Worm (Caenorhabditis elegans) whole organism, midembryonic: ENCODE data around the gene T10C6.10.

ENCODE experiments used
- T22C8.4 ChIP-seq: fragments of 200-800 bp; sonication (Bioruptor generic); IDR thresholded peaks from 2 replicates; pipeline ENCODE4 v1.3.6; 2022; ENCODE audit warnings: missing genetic modification characterization, missing compliant biosample characterization
- cog-1 ChIP-seq: sonication (generic microtip); optimal IDR thresholded peaks from 2 replicates; lab custom pipeline; 2016; ENCODE audit warnings: missing genetic modification characterization, missing compliant biosample characterization
- flt-1 ChIP-seq: fragments of 200-800 bp; sonication (Bioruptor generic); IDR thresholded peaks from 2 replicates; pipeline ENCODE4 v1.3.6; 2022; ENCODE audit warnings: missing genetic modification characterization, missing compliant biosample characterization
- klf-2 ChIP-seq: fragments of 200-800 bp; sonication (Bioruptor generic); conservative IDR thresholded peaks from 2 replicates; pipeline ENCODE4 v1.3.6; 2022; ENCODE audit warnings: missing genetic modification reagents, missing genetic modification characterization, missing compliant biosample characterization
- med-1 ChIP-seq: sonication (generic microtip); optimal IDR thresholded peaks from 2 replicates; lab custom pipeline; 2017; ENCODE audit warnings: missing genetic modification characterization, mild to moderate bottlenecking, missing compliant biosample characterization, antibody characterized with exemption, missing genetic modification reagents; ENCODE audit not compliant: insufficient read depth
- ref-1 ChIP-seq: fragments of 200-800 bp; sonication (Bioruptor generic); conservative IDR thresholded peaks from 2 replicates; pipeline ENCODE4 v1.3.6; 2022; ENCODE audit warnings: missing genetic modification reagents, missing genetic modification characterization, missing compliant biosample characterization
- tab-1 ChIP-seq: fragments of 200-800 bp; sonication (Bioruptor generic); IDR thresholded peaks from 2 replicates; pipeline ENCODE4 v1.3.6; 2022; ENCODE audit warnings: missing genetic modification characterization, missing compliant biosample characterization
- ztf-23 ChIP-seq: fragments of 200-800 bp; sonication (Bioruptor generic); IDR thresholded peaks from 2 replicates; pipeline ENCODE4 v1.3.6; 2022; ENCODE audit warnings: missing genetic modification reagents, missing genetic modification characterization, missing compliant biosample characterization
- ztf-29 ChIP-seq: fragments of 200-800 bp; sonication (Bioruptor generic); IDR thresholded peaks from 2 replicates; pipeline ENCODE4 v1.3.6; 2022; ENCODE audit warnings: missing genetic modification reagents, missing genetic modification characterization, missing compliant biosample characterization

Gene T10C6.10

DNA sequence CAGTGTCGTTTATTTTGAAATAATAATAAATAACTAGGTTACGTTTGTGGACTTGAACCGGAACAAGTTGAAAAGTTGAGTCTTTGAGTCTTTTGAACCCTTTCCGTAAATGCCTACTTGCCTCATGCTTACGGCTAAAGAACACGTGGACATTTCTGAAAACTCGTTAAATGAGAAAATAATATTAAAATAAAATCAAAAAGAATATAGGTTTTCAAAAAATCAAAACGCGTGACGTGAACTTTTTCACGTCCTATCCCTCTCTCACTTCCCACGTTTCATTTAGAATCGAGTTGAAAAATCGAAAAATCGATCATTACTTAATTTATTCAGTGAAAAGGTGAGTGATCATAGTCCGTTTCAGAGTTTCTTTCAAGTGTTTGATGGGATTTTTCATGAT, 13.0 kb downstream of the T10C6.10 start, which contains the start of gene best-12:
best-12 (plus strand) TSS at position 301 of the 400 bp plus-strand sequence.
- TF ChIP-seq ztf-23 (GFP tag; lab: Robert Waterston, UW) (no peak), T22C8.4 (GFP tag; lab: Robert Waterston, UW) (no peak), med-1 (no peak), ref-1 (GFP tag; lab: Robert Waterston, UW) (no peak), ztf-29 (GFP tag; lab: Robert Waterston, UW) (no peak), klf-2 (GFP tag; lab: Robert Waterston, UW) (no peak), tab-1 (GFP tag; lab: Robert Waterston, UW) (no peak), cog-1 (tag; lab: Kevin White, UChicago) (no peak), flt-1 (GFP tag; lab: Robert Waterston, UW) (no peak)

DNA sequence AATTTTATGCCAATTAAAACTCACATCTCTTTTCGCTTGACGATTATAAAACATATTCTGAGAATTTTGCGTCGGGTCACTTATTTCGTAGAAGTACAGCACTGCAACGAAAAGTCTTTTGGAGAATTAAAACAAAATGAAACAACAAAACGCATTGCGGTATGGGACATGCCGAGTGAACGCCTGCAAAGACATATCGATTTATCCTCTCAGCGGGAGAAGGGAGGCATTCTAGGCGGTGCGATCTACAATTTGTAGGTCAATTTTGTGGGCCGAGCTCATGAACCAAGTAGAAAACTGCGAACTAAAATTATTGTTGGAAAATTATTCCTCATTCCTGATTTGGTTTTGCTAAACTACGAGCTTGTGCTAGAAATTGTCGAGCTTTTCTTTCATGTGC, 17.2 kb downstream of the T10C6.10 start, which contains the start of gene F14H3.3:
F14H3.3 (minus strand) TSS at position 101 of the 400 bp plus-strand sequence.
- TF ChIP-seq T22C8.4 (GFP tag; lab: Robert Waterston, UW) (no peak), tab-1 (GFP tag; lab: Robert Waterston, UW) (no peak), ztf-23 (GFP tag; lab: Robert Waterston, UW) (no peak)

DNA sequence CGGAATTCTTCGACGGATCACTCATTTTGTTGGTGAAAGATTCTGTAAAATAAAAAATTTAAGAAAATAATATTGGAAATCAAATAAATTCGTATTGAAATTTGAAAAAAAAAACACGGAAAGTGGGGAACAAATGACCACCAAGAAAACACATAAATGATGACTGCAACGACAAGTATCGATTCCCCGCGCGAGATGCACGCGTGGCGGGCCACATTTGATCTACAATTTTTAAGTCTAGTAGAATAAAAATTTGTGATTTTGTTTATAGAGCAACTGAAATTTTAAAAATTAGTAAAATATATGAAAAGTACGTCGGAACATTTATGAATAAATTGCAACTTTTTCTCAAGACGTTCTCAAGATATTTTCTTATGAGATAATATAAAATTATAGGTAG, 18.8 kb downstream of the T10C6.10 start, which contains the start of gene F14H3.4:
F14H3.4 (minus strand) TSS at position 42 of the 400 bp plus-strand sequence.
- TF ChIP-seq flt-1 (GFP tag; lab: Robert Waterston, UW): no peak
- no peak for TF ChIP-seq ref-1 (GFP tag; lab: Robert Waterston, UW)
- no peak for TF ChIP-seq ztf-29 (GFP tag; lab: Robert Waterston, UW)
- no peak for TF ChIP-seq med-1
- TF ChIP-seq klf-2 (GFP tag; lab: Robert Waterston, UW): no peak
- TF ChIP-seq ztf-23 (GFP tag; lab: Robert Waterston, UW): no peak
- TF ChIP-seq cog-1 (tag; lab: Kevin White, UChicago): no peak
- no peak for TF ChIP-seq T22C8.4 (GFP tag; lab: Robert Waterston, UW)
- no peak for TF ChIP-seq tab-1 (GFP tag; lab: Robert Waterston, UW)

DNA sequence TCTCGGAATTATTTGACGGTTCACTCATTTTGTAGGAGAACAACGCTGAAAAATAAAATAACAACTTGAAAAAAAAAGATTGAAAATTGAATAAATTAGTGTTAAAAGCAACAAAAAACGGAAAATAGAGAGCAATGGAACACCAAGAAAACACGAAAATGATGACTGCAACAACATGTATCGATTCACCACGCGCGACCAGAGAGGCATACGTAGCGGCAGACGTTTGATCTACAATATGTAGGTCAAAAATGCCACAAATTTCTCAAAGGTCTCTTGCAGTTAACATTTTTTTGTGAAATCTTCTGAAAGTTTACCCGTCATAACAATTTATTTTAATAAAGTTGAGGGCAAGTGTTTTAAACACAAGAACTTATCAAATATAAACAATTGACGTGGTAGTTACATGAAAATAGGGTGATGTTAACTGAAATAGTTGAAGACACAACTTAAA, 20.8 kb downstream of the T10C6.10 start, which contains the start of gene F14H3.5:
F14H3.5 (minus strand) TSS at position 51 of the 454 bp plus-strand sequence.
- TF ChIP-seq med-1 (no peak), ref-1 (GFP tag; lab: Robert Waterston, UW) (no peak)

DNA sequence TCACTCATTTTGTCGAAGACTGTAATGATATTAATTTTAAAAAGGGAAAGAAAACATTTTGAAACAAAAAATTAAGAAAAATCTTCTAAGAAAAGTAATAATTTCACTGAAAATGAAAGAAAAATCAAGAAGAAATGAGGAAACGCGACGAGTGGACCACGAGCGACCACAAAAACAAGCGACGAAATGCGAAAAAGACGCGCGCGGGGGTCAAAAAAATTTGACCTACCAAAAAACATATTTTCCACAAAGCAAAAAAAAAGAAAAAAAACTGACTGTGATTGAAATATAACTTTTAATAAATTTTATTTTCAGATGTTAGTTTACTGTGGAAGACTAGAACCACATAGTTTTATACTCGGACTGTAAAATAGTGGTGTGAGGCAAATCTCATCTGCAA, 22.7 kb downstream of the T10C6.10 start, which contains the start of gene F14H3.6:
F14H3.6 (minus strand) TSS at position 22 of the 400 bp plus-strand sequence.
- no peak for TF ChIP-seq ztf-23 (GFP tag; lab: Robert Waterston, UW)
- TF ChIP-seq flt-1 (GFP tag; lab: Robert Waterston, UW): no peak
- TF ChIP-seq ref-1 (GFP tag; lab: Robert Waterston, UW): no peak
- TF ChIP-seq T22C8.4 (GFP tag; lab: Robert Waterston, UW): no peak
- no peak for TF ChIP-seq ztf-29 (GFP tag; lab: Robert Waterston, UW)
- TF ChIP-seq med-1: no peak
- TF ChIP-seq tab-1 (GFP tag; lab: Robert Waterston, UW): no peak
- no peak for TF ChIP-seq cog-1 (tag; lab: Kevin White, UChicago)
- TF ChIP-seq klf-2 (GFP tag; lab: Robert Waterston, UW): no peak

DNA sequence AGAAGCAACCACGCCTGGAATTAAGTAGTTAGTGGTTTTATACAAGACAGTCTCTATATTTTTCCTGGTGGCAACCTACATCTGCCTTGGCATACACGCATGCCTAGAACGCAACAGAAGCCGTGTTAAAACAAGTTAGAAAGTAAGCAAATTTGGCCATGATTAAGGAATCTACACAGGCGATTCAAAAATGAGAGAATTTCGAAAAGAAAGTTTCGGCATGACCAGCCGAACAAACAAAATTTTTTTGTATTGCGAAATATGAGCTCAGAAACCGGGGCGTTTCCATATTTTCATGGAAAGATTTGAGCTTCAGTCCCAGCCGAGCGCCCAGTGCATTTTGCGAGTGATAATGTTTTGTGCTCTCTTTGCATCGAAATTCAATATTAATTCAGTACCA, 23.9 kb downstream of the T10C6.10 start, which contains the start of gene F14H3.15:
F14H3.15 (minus strand) TSS at position 101 of the 400 bp plus-strand sequence.
- TF ChIP-seq tab-1 (GFP tag; lab: Robert Waterston, UW): no peak
- no peak for TF ChIP-seq ztf-29 (GFP tag; lab: Robert Waterston, UW)
- no peak for TF ChIP-seq klf-2 (GFP tag; lab: Robert Waterston, UW)
- no peak for TF ChIP-seq flt-1 (GFP tag; lab: Robert Waterston, UW)
- TF ChIP-seq cog-1 (tag; lab: Kevin White, UChicago): no peak
- no peak for TF ChIP-seq ztf-23 (GFP tag; lab: Robert Waterston, UW)
- TF ChIP-seq med-1: no peak
- TF ChIP-seq ref-1 (GFP tag; lab: Robert Waterston, UW): no peak
- no peak for TF ChIP-seq T22C8.4 (GFP tag; lab: Robert Waterston, UW)

DNA sequence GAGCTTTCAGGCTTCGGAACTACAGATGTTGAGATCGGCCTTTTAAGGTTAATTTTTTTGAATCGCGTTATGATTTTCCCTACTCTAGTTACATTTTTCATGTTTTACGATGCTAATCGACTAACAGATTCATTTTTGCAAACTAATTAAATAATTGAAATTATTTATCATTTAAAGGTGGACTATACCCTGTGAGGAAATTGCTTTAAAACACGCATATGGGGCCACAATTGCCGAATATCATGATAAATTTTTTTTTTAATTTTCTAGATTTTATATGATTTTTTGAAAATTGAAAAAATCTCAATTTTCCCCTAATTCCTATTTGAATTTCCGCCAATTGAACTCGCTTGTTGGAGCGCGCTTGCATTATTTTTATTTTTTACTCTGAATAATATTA, 25.8 kb downstream of the T10C6.10 start, which contains the start of gene fbxa-100:
fbxa-100 (minus strand) TSS at position 101 of the 400 bp plus-strand sequence.
- TF ChIP-seq ztf-23 (GFP tag; lab: Robert Waterston, UW) (no peak), tab-1 (GFP tag; lab: Robert Waterston, UW) (no peak), T22C8.4 (GFP tag; lab: Robert Waterston, UW) (no peak), ref-1 (GFP tag; lab: Robert Waterston, UW) (no peak), flt-1 (GFP tag; lab: Robert Waterston, UW) (no peak), klf-2 (GFP tag; lab: Robert Waterston, UW) (no peak), cog-1 (tag; lab: Kevin White, UChicago) (no peak), med-1 (no peak)

DNA sequence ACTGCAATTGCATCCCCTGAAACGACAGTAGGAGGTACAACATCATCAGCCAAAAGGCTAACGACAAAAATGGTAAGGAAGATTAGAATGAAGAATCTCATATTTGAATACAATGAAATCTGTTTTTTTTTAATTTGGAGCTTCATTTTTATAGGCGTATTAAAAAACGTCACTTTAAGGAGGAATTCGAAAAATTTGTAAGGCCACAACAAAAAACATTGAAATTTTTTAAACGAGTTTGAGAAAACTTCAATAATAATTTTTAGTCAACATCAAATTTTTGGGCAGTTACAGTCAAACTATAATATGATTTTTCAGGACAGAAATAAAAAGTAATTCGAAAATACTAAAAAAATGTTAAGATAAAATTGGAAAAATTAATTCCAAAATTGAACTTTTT, 26.6 kb downstream of the T10C6.10 start, which contains the start of gene F14H3.14:
F14H3.14 (minus strand) TSS at position 101 of the 400 bp plus-strand sequence.
- TF ChIP-seq klf-2 (GFP tag; lab: Robert Waterston, UW) (no peak), ztf-29 (GFP tag; lab: Robert Waterston, UW) (no peak), ref-1 (GFP tag; lab: Robert Waterston, UW) (no peak), T22C8.4 (GFP tag; lab: Robert Waterston, UW) (no peak), flt-1 (GFP tag; lab: Robert Waterston, UW) (no peak), tab-1 (GFP tag; lab: Robert Waterston, UW) (no peak), cog-1 (tag; lab: Kevin White, UChicago) (no peak), med-1 (no peak), ztf-23 (GFP tag; lab: Robert Waterston, UW) (no peak)

DNA sequence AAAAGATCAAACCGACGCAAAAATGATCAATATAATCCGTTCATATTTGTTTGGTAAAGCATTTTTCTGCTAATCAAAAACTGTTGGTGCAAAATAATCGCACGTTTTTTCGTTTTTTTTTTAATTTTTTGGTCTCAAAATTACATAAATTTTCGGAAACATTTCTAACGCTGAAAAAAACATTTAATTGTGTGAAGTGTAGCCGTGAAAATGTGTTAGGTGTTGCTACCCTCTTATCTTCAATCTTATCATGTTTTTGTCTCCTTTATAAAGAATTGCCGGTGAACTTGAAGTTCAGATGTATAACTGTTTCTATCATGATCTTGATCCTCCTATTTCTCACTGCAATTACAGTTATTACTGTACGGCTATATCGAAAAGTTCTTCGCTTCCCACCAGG, 32.7 kb downstream of the T10C6.10 start, which contains the start of gene cyp-35D1:
cyp-35D1 (plus strand) TSS at position 301 of the 400 bp plus-strand sequence.
- TF ChIP-seq flt-1 (GFP tag; lab: Robert Waterston, UW) (no peak), ztf-23 (GFP tag; lab: Robert Waterston, UW) (no peak), klf-2 (GFP tag; lab: Robert Waterston, UW) (no peak), tab-1 (GFP tag; lab: Robert Waterston, UW) (no peak)
